Fruit fly (Drosophila melanogaster): ENCODE measurements around the gene eIF4E7.

The eIF4E7 gene

DNA sequence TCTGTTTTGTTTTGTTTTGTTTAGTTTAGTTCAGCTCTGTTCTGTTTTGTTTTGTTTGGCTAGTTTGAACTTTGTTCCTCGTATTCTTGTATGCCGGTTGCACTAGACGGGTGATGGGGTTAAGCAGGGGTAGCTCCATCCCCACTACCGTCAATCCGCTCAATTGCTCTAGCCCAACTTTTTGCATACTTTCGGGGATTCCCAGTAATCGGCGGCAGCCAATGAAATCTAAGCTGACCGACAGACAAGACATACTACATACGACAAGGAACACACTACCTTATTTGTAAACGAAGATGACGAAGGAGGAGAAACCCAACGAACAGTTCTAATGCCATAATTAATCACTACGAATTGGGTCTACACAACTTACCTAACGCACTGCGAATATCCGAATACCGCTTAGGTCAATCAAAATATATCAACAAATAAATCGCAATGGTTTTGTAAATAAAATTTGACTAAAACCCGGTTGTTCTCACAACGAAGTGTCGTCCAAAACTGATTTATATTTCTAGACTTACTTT is at the start of gene eIF4E7:
Gene eIF4E7, minus strand, starts transcription at position 477 of the 527 bp plus-strand sequence.
- no peak for TF ChIP-seq Sox15 (GFP tag; optimal IDR thresholded peaks at IDR 0.05)
- TF ChIP-seq CG9139 (GFP tag; optimal IDR thresholded peaks at IDR 0.05) = no peak
- no peak for TF ChIP-seq salr (GFP tag; optimal IDR thresholded peaks at IDR 0.05)
- TF ChIP-seq CG6276 (GFP tag; optimal IDR thresholded peaks at IDR 0.05) = no peak
- TF ChIP-seq Ets96B (tag; optimal IDR thresholded peaks at IDR 0.05) = no peak
- no peak for TF ChIP-seq Eip75B (GFP tag; optimal IDR thresholded peaks at IDR 0.05)
- TF ChIP-seq fd85E (GFP tag; optimal IDR thresholded peaks at IDR 0.05) = no peak
- TF ChIP-seq CG6854 (GFP tag; optimal IDR thresholded peaks at IDR 0.05) = no peak
- TF ChIP-seq acj6 (GFP tag; optimal IDR thresholded peaks at IDR 0.05) = no peak
- no peak for TF ChIP-seq CG8119 (GFP tag; IDR thresholded peaks at IDR 0.05)
- no peak for TF ChIP-seq ss (GFP tag; optimal IDR thresholded peaks at IDR 0.05)
- TF ChIP-seq CG1621 (tag; optimal IDR thresholded peaks at IDR 0.05) = no peak
- TF ChIP-seq Ets21C (GFP tag; optimal IDR thresholded peaks at IDR 0.05) = no peak
- no peak for TF ChIP-seq Sox102F (GFP tag; optimal IDR thresholded peaks at IDR 0.05)
- no peak for TF ChIP-seq CG10631 (GFP tag; optimal IDR thresholded peaks at IDR 0.05)
- TF ChIP-seq topi (GFP tag; optimal IDR thresholded peaks at IDR 0.05) = no peak
- no peak for TF ChIP-seq Gug (GFP tag; IDR thresholded peaks at IDR 0.05)
- TF ChIP-seq spab (GFP tag; optimal IDR thresholded peaks at IDR 0.05) = no peak

DNA sequence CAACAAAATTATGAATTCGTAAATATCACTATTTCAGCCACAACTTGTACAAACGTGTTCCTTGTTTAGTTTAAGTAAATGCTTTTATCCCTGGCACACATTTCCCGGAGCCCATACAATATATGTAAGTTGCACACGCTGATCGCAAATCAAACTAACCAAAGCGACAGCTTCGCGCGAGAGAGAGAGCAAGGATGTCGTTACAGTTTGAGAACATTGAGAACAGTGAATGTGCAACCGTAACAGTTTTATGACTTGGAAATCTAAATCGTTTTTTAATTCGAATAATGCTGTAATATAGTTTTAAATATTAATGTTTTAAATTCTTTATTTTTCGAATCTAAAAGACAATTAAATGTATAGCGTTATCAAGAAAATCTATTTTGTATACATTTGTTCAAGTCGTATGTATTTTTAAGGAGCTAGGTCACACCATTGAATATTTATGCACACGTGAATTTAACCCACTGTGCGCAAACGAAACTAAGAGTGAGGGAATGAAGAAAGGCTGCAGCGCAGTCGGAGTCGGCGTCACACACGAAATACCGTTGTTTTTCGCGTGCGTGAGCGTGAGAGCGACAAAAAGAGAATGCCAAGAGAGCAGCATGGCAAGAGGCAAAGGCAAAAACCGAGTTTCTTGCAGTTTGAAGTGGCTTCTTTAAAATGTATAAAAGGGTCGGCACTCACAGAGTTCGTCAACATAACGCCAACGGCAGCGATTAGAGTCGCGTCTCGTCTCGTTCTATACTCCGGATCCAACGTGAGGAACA is 47.2 kb upstream of the eIF4E7 start, which contains the start of gene CG11382:
Gene CG11382, plus strand, starts transcription at position 720 of the 770 bp plus-strand sequence.
- no peak for TF ChIP-seq dsx (GFP tag; optimal IDR thresholded peaks at IDR 0.05; ENCODE audit: poor library complexity, severe bottlenecking)
- TF ChIP-seq Gug (GFP tag; IDR thresholded peaks at IDR 0.05) = no peak
- no peak for TF ChIP-seq Eip75B (GFP tag; optimal IDR thresholded peaks at IDR 0.05)
- TF ChIP-seq CG34406 (GFP tag; optimal IDR thresholded peaks at IDR 0.05) = no peak
- TF ChIP-seq spab (GFP tag; optimal IDR thresholded peaks at IDR 0.05) = no peak
- no peak for TF ChIP-seq CG7368 (GFP tag; optimal IDR thresholded peaks at IDR 0.05)
- TF ChIP-seq fd59A (GFP tag; optimal IDR thresholded peaks at IDR 0.05) = no peak
- TF ChIP-seq CG8319 (GFP tag; optimal IDR thresholded peaks at IDR 0.05) = no peak
- peak; percentile 12 for TF ChIP-seq Sox14 (GFP tag; optimal IDR thresholded peaks at IDR 0.05)
- TF ChIP-seq esn (GFP tag; optimal IDR thresholded peaks at IDR 0.05) = peak; percentile 39
- no peak for TF ChIP-seq acj6 (GFP tag; optimal IDR thresholded peaks at IDR 0.05)
- TF ChIP-seq CG9139 (GFP tag; optimal IDR thresholded peaks at IDR 0.05) = no peak
- peak; percentile 28 for TF ChIP-seq Smox (GFP tag; optimal IDR thresholded peaks at IDR 0.05)
- TF ChIP-seq Sox15 (GFP tag; optimal IDR thresholded peaks at IDR 0.05) = no peak
- no peak for TF ChIP-seq Lpt (GFP tag; optimal IDR thresholded peaks at IDR 0.05)
- TF ChIP-seq vri (GFP tag; optimal IDR thresholded peaks at IDR 0.05) = no peak
- TF ChIP-seq Eip93F (GFP tag; optimal IDR thresholded peaks at IDR 0.05) = no peak
- TF ChIP-seq Sox102F (GFP tag; optimal IDR thresholded peaks at IDR 0.05) = peak; percentile 14
- no peak for TF ChIP-seq CG16779 (tag; optimal IDR thresholded peaks at IDR 0.05)
- no peak for TF ChIP-seq CG8632 (GFP tag; optimal IDR thresholded peaks at IDR 0.05)
- no peak for TF ChIP-seq eg (GFP tag; IDR thresholded peaks at IDR 0.05)
- no peak for TF ChIP-seq Ets21C (GFP tag; optimal IDR thresholded peaks at IDR 0.05)
- TF ChIP-seq CG8119 (GFP tag; IDR thresholded peaks at IDR 0.05) = no peak
- peak; percentile 26 for TF ChIP-seq CG10631 (GFP tag; optimal IDR thresholded peaks at IDR 0.05)
- TF ChIP-seq CG6163 (GFP tag; IDR thresholded peaks at IDR 0.05) = no peak
- TF ChIP-seq CG11762 (GFP tag; optimal IDR thresholded peaks at IDR 0.05; ENCODE audit: insufficient read depth) = no peak
- TF ChIP-seq fd85E (GFP tag; optimal IDR thresholded peaks at IDR 0.05) = no peak
- no peak for TF ChIP-seq Hr38 (GFP tag; optimal IDR thresholded peaks at IDR 0.05)
- TF ChIP-seq CG32006 (GFP tag; optimal IDR thresholded peaks at IDR 0.05) = peak; percentile 28
- TF ChIP-seq CG10669 (GFP tag; optimal IDR thresholded peaks at IDR 0.05) = no peak
- 0 out of 2 replicates have a peak, but pooled peaks have one; percentile 27 for TF ChIP-seq CG15336 (GFP tag; IDR thresholded peaks at IDR 0.05)
- peak; percentile 14 for TF ChIP-seq Eip78C (GFP tag)
- peak; percentile 52 for TF ChIP-seq svp (GFP tag)
- peak; percentile 37 for TF ChIP-seq Hr4 (GFP tag; optimal IDR thresholded peaks at IDR 0.05)
- peak; percentile 24 for TF ChIP-seq pdm3 (GFP tag; optimal IDR thresholded peaks at IDR 0.05)
- no peak for TF ChIP-seq CG31627 (GFP tag; optimal IDR thresholded peaks at IDR 0.05)
- no peak for TF ChIP-seq CG1621 (tag; optimal IDR thresholded peaks at IDR 0.05)
- TF ChIP-seq OdsH (GFP tag; optimal IDR thresholded peaks at IDR 0.05) = no peak
- TF ChIP-seq CG6854 (GFP tag; optimal IDR thresholded peaks at IDR 0.05) = no peak
- no peak for TF ChIP-seq fkh (GFP tag; optimal IDR thresholded peaks at IDR 0.05)
- TF ChIP-seq dac (GFP tag; optimal IDR thresholded peaks at IDR 0.05) = no peak
- TF ChIP-seq CG6276 (GFP tag; optimal IDR thresholded peaks at IDR 0.05) = no peak
